Worm (Caenorhabditis elegans) whole organism, late embryonic: Measurements from ENCODE around the gene npr-43.

Experiments
- C38D4.7 ChIP-seq: fragments of 200-800 bp; sonication (Bioruptor generic); optimal IDR thresholded peaks from 2 replicates; lab custom pipeline; 2018; ENCODE audit warnings: mild to moderate bottlenecking, missing genetic modification characterization, moderate library complexity, missing compliant biosample characterization
- K09A11.1 ChIP-seq: sonication (generic microtip); optimal IDR thresholded peaks from 2 replicates; lab custom pipeline; 2017; ENCODE audit warnings: antibody characterized with exemption, mild to moderate bottlenecking, missing genetic modification characterization, missing compliant biosample characterization; ENCODE audit not compliant: insufficient read depth
- ahr-1 ChIP-seq: sonication (generic microtip); optimal IDR thresholded peaks from 2 replicates; lab custom pipeline; 2016; ENCODE audit warnings: missing genetic modification characterization, missing compliant biosample characterization
- ama-1 ChIP-seq: fragments of 150-350 bp; optimal IDR thresholded peaks from 2 replicates; lab custom pipeline; 2014
- ceh-19 ChIP-seq: fragments of 200-800 bp; sonication (Bioruptor generic); optimal IDR thresholded peaks from 2 replicates; lab custom pipeline; 2018; ENCODE audit warnings: mild to moderate bottlenecking, missing genetic modification characterization, missing compliant biosample characterization
- ceh-24 ChIP-seq: sonication (generic microtip); optimal IDR thresholded peaks from 2 replicates; lab custom pipeline; 2016; ENCODE audit warnings: mild to moderate bottlenecking, missing genetic modification characterization, missing compliant biosample characterization
- ceh-31 ChIP-seq: sonication (generic microtip); optimal IDR thresholded peaks from 2 replicates; lab custom pipeline; 2016; ENCODE audit warnings: missing genetic modification characterization, missing compliant biosample characterization
- ceh-9 ChIP-seq: sonication (generic microtip); optimal IDR thresholded peaks from 2 replicates; lab custom pipeline; 2016; ENCODE audit warnings: mild to moderate bottlenecking, missing genetic modification characterization, inconsistent platforms, missing compliant biosample characterization
- dmd-4 ChIP-seq: sonication (generic microtip); optimal IDR thresholded peaks from 2 replicates; lab custom pipeline; 2016; ENCODE audit warnings: borderline replicate concordance, missing genetic modification characterization, missing compliant biosample characterization
- dve-1 ChIP-seq: sonication (generic microtip); optimal IDR thresholded peaks from 2 replicates; lab custom pipeline; 2017; ENCODE audit warnings: antibody characterized with exemption, mild to moderate bottlenecking, missing genetic modification characterization, missing compliant biosample characterization
- elt-2 ChIP-seq: sonication (generic microtip); optimal IDR thresholded peaks from 2 replicates; lab custom pipeline; 2016; ENCODE audit warnings: missing genetic modification reagents, missing genetic modification characterization, missing compliant biosample characterization
- ets-4 ChIP-seq: sonication (generic microtip); optimal IDR thresholded peaks from 2 replicates; lab custom pipeline; 2016; ENCODE audit warnings: missing genetic modification characterization, missing compliant biosample characterization
- eyg-1 ChIP-seq: sonication (generic microtip); optimal IDR thresholded peaks from 2 replicates; lab custom pipeline; 2016; ENCODE audit warnings: missing genotype, missing genetic modification characterization, missing compliant biosample characterization
- fkh-10 ChIP-seq: fragments of 150-350 bp; optimal IDR thresholded peaks from 2 replicates; lab custom pipeline; 2014; ENCODE audit warnings: missing biosample characterization, missing genetic modification reagents, missing genetic modification characterization
- fkh-6 ChIP-seq: sonication (generic microtip); optimal IDR thresholded peaks from 2 replicates; lab custom pipeline; 2016; ENCODE audit warnings: missing genetic modification characterization, missing compliant biosample characterization
- gmeb-2 ChIP-seq: sonication (generic microtip); optimal IDR thresholded peaks from 2 replicates; lab custom pipeline; 2016; ENCODE audit warnings: missing genetic modification characterization, inconsistent platforms, missing compliant biosample characterization
- hlh-15 ChIP-seq: sonication (generic microtip); optimal IDR thresholded peaks from 2 replicates; lab custom pipeline; 2016; ENCODE audit warnings: missing genetic modification characterization, missing compliant biosample characterization
- hlh-6 ChIP-seq: sonication (generic microtip); optimal IDR thresholded peaks from 2 replicates; lab custom pipeline; 2016; ENCODE audit warnings: missing genotype, missing genetic modification characterization, missing compliant biosample characterization
- nfya-1 ChIP-seq: sonication (generic microtip); optimal IDR thresholded peaks from 2 replicates; lab custom pipeline; 2017; ENCODE audit warnings: missing genetic modification characterization, mild to moderate bottlenecking, missing compliant biosample characterization, antibody characterized with exemption, moderate library complexity
- odd-2 ChIP-seq: sonication (generic microtip); optimal IDR thresholded peaks from 2 replicates; lab custom pipeline; 2017; ENCODE audit warnings: antibody characterized with exemption, mild to moderate bottlenecking, missing genetic modification characterization, missing compliant biosample characterization
- pat-9 ChIP-seq: fragments of 200-800 bp; sonication (Bioruptor generic); optimal IDR thresholded peaks from 2 replicates; lab custom pipeline; 2018; ENCODE audit warnings: mild to moderate bottlenecking, missing genetic modification characterization, moderate library complexity, missing compliant biosample characterization
- pax-1 ChIP-seq: fragments of 150-350 bp; optimal IDR thresholded peaks from 2 replicates; lab custom pipeline; 2014; ENCODE audit warnings: missing biosample characterization, missing genetic modification characterization
- pha-2 ChIP-seq: sonication (generic microtip); optimal IDR thresholded peaks from 2 replicates; lab custom pipeline; 2017; ENCODE audit warnings: mild to moderate bottlenecking, missing genetic modification characterization, missing compliant biosample characterization
- pqm-1 ChIP-seq: sonication (generic microtip); optimal IDR thresholded peaks from 2 replicates; lab custom pipeline; 2016; ENCODE audit warnings: missing genetic modification characterization, missing compliant biosample characterization
- pros-1 ChIP-seq: fragments of 150-350 bp; optimal IDR thresholded peaks from 2 replicates; lab custom pipeline; 2014; ENCODE audit warnings: missing biosample characterization, missing genetic modification reagents, missing genetic modification characterization
- ref-2 ChIP-seq: sonication (generic microtip); optimal IDR thresholded peaks from 2 replicates; lab custom pipeline; 2016; ENCODE audit warnings: missing genetic modification characterization, missing compliant biosample characterization
- sox-2 ChIP-seq: fragments of 200-800 bp; sonication (Bioruptor generic); IDR thresholded peaks from 2 replicates; pipeline ENCODE4 v1.3.6; 2022; ENCODE audit warnings: missing genetic modification reagents, missing genetic modification characterization, missing compliant biosample characterization
- syd-9 ChIP-seq: sonication (generic microtip); optimal IDR thresholded peaks from 2 replicates; lab custom pipeline; 2016; ENCODE audit warnings: mild to moderate bottlenecking, missing genetic modification characterization, moderate library complexity, missing compliant biosample characterization
- tbx-7 ChIP-seq: sonication (generic microtip); optimal IDR thresholded peaks from 2 replicates; lab custom pipeline; 2016; ENCODE audit warnings: missing genotype, missing genetic modification characterization, missing compliant biosample characterization
- ttx-3 ChIP-seq: sonication (generic microtip); optimal IDR thresholded peaks from 2 replicates; lab custom pipeline; 2016; ENCODE audit warnings: missing genetic modification reagents, missing genetic modification characterization, missing compliant biosample characterization
- unc-3 ChIP-seq, 2 experiments: fragments of 200-800 bp in 1 of 2; sonication (Bioruptor generic) in 1 of 2; sonication (generic microtip) in 1 of 2; conservative IDR thresholded peaks in 1 of 2; optimal IDR thresholded peaks in 1 of 2; 2 replicates each; pipeline versions ENCODE4 v1.3.6 to Lab custom; 2016 to 2022; ENCODE audit warnings: missing compliant biosample characterization in 2 of 2, missing genetic modification characterization in 2 of 2, missing genetic modification reagents in 1 of 2
- unc-86 ChIP-seq: sonication (generic microtip); optimal IDR thresholded peaks from 2 replicates; lab custom pipeline; 2016; ENCODE audit warnings: missing genetic modification characterization, missing compliant biosample characterization
- ztf-16 ChIP-seq: sonication (generic microtip); optimal IDR thresholded peaks from 2 replicates; lab custom pipeline; 2017; ENCODE audit warnings: missing genetic modification characterization, missing compliant biosample characterization

npr-43 gene

ce11 chrV:14380242-14380641 is 1.4 kb upstream of the npr-43 start:
- no peak for TF ChIP-seq pqm-1

DNA sequence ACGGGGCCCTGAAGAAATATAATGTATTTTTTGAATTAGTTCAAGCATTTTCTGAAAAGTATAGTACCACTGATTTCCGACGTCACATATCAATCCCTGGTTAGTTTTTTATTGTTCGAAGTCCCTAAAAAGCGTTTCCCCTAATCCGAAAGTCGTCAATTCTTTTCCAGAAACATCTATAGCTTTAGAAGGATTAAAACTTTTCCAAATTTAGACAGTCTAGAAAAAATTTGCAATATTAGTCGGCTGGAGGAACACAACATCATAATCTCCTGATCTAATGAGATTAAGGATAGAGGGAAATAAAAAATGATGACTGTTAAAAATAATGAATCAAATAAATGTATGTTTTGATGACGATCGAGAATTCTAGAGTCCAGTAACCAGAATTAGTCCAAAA is 834 bp downstream of the npr-43 start:
- TF ChIP-seq ama-1 (lab: Kevin White, UChicago) (no peak), elt-2 (tag; lab: Kevin White, UChicago) (no peak), ztf-16 (no peak), sox-2 (GFP tag; lab: Robert Waterston, UW) (no peak), K09A11.1 (tag; lab: Kevin White, UChicago) (no peak), pat-9 (tag; lab: Kevin White, UChicago) (no peak), dmd-4 (tag; lab: Kevin White, UChicago) (no peak), ceh-24 (tag; lab: Kevin White, UChicago) (no peak), pha-2 (tag; lab: Kevin White, UChicago) (no peak), gmeb-2 (tag; lab: Kevin White, UChicago) (no peak), hlh-15 (tag; lab: Kevin White, UChicago) (no peak), nfya-1 (tag; lab: Kevin White, UChicago) (no peak), C38D4.7 (GFP tag; lab: Kevin White, UChicago) (no peak), syd-9 (no peak), pax-1 (no peak), fkh-6 (tag; lab: Kevin White, UChicago) (no peak)

ce11 chrV:14372774-14373173 is 6.1 kb downstream of the npr-43 start, which contains the start of gene unc-39:
unc-39 (plus strand) TSS chrV:14373074.
- TF ChIP-seq ceh-31 (tag; lab: Kevin White, UChicago) (no peak), odd-2 (tag; lab: Kevin White, UChicago) (no peak), ets-4 (no peak), ttx-3 (tag; lab: Kevin White, UChicago) (no peak)
- TF ChIP-seq, all 69 proteins: peak for 0

ce11 chrV:14369412-14369811 is 9.5 kb downstream of the npr-43 start:
- no peak for TF ChIP-seq fkh-10 (GFP tag; lab: Kevin White, UChicago)
- no peak for TF ChIP-seq ref-2 (tag; lab: Kevin White, UChicago)
- no peak for TF ChIP-seq ahr-1 (tag; lab: Kevin White, UChicago)
- TF ChIP-seq pros-1 (tag; lab: Kevin White, UChicago), result no peak
- no peak for TF ChIP-seq unc-3 (GFP tag; conservative IDR thresholded peaks at IDR 0.05; lab: Robert Waterston, UW)
- TF ChIP-seq unc-3 (tag; optimal IDR thresholded peaks at IDR 0.05; lab: Kevin White, UChicago), result no peak
- TF ChIP-seq fkh-6 (tag; lab: Kevin White, UChicago), result no peak
- no peak for TF ChIP-seq unc-86 (tag; lab: Kevin White, UChicago)
- TF ChIP-seq dve-1 (tag; lab: Kevin White, UChicago), result no peak
- no peak for TF ChIP-seq eyg-1 (tag; lab: Kevin White, UChicago)
- TF ChIP-seq K09A11.1 (tag; lab: Kevin White, UChicago), result no peak
- no peak for TF ChIP-seq nfya-1 (tag; lab: Kevin White, UChicago)
- TF ChIP-seq ceh-19 (GFP tag; lab: Kevin White, UChicago), result no peak
- TF ChIP-seq ceh-9 (tag; lab: Kevin White, UChicago), result no peak
- no peak for TF ChIP-seq tbx-7 (tag; lab: Kevin White, UChicago)
- no peak for TF ChIP-seq gmeb-2 (tag; lab: Kevin White, UChicago)
- no peak for TF ChIP-seq hlh-6 (tag; lab: Kevin White, UChicago)
